Worm (Caenorhabditis elegans): ENCODE data around the gene col-160.

Gene col-160

ce11 chrV:13206514-13206913, 4.5 kb upstream of the col-160 start:
- no peak for TF ChIP-seq ztf-23 (GFP tag; IDR thresholded peaks at IDR 0.05)
- no peak for TF ChIP-seq flt-1 (GFP tag; IDR thresholded peaks at IDR 0.05)
- TF ChIP-seq T22C8.4 (GFP tag; IDR thresholded peaks at IDR 0.05) = no peak
- no peak for TF ChIP-seq cog-1 (tag; optimal IDR thresholded peaks at IDR 0.05)
- TF ChIP-seq med-1 (GFP tag; optimal IDR thresholded peaks at IDR 0.05; ENCODE audit: insufficient read depth) = no peak
- TF ChIP-seq tab-1 (GFP tag; IDR thresholded peaks at IDR 0.05) = no peak
- TF ChIP-seq ref-1 (GFP tag; conservative IDR thresholded peaks at IDR 0.05) = no peak
- no peak for TF ChIP-seq ztf-29 (GFP tag; IDR thresholded peaks at IDR 0.05)
- no peak for TF ChIP-seq klf-2 (GFP tag; conservative IDR thresholded peaks at IDR 0.05)

DNA sequence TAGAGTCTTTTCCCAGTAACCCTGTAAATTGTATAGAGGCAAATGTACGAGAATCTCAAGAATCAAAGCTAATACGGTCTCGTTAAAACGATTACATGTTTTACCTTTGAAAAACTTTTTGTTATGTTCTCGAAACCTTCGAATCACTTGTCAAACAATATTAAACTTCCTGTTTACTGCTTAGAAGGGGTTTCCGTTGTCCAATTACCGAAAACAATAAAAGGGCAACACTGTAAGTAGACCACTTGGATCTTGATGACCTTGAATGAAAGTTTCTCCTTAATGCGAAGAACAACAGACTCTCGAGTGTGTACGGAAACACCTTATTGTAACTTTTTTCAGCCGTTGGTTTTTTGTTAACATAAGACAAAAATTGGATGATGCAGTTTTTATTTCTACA, 1.4 kb downstream of the col-160 start:
- TF ChIP-seq ref-1 (GFP tag; conservative IDR thresholded peaks at IDR 0.05) = no peak
- TF ChIP-seq flt-1 (GFP tag; IDR thresholded peaks at IDR 0.05) = no peak
- TF ChIP-seq med-1 (GFP tag; optimal IDR thresholded peaks at IDR 0.05; ENCODE audit: insufficient read depth) = no peak
- no peak for TF ChIP-seq tab-1 (GFP tag; IDR thresholded peaks at IDR 0.05)
- TF ChIP-seq ztf-23 (GFP tag; IDR thresholded peaks at IDR 0.05) = no peak
- TF ChIP-seq ztf-29 (GFP tag; IDR thresholded peaks at IDR 0.05) = no peak
- TF ChIP-seq T22C8.4 (GFP tag; IDR thresholded peaks at IDR 0.05) = no peak
- no peak for TF ChIP-seq klf-2 (GFP tag; conservative IDR thresholded peaks at IDR 0.05)
- no peak for TF ChIP-seq cog-1 (tag; optimal IDR thresholded peaks at IDR 0.05)

DNA sequence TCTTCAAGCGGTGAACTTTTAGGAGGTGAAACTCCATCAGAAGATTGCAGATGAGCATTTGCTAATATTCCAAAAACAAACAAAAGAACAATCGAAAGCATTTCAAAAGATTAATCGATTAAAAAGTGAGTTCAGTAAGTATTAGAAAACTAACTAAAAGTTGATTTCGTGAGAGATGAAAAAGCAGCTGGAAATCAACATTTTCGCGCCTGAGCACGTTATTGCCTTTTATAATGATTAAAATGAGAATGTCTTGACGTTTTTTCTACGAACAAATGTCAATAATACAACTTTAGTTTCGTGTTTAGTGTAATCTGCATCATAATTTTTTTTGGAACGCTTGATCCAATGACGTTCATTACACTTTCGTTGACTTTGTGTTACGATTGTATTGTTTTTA, 4.2 kb downstream of the col-160 start, which contains the start of gene F57B1.9:
F57B1.9 (minus strand) TSS at position 101 of the 400 bp plus-strand sequence.
- TF ChIP-seq cog-1 (tag; optimal IDR thresholded peaks at IDR 0.05) (no peak), ztf-23 (GFP tag; IDR thresholded peaks at IDR 0.05) (no peak), klf-2 (GFP tag; conservative IDR thresholded peaks at IDR 0.05) (no peak), T22C8.4 (GFP tag; IDR thresholded peaks at IDR 0.05) (no peak), ztf-29 (GFP tag; IDR thresholded peaks at IDR 0.05) (no peak), ref-1 (GFP tag; conservative IDR thresholded peaks at IDR 0.05) (no peak), med-1 (GFP tag; optimal IDR thresholded peaks at IDR 0.05; ENCODE audit: insufficient read depth) (no peak)

- no peak for TF ChIP-seq ref-1 (GFP tag; conservative IDR thresholded peaks at IDR 0.05)
- TF ChIP-seq flt-1 (GFP tag; IDR thresholded peaks at IDR 0.05) = no peak
- no peak for TF ChIP-seq ztf-29 (GFP tag; IDR thresholded peaks at IDR 0.05)
- TF ChIP-seq cog-1 (tag; optimal IDR thresholded peaks at IDR 0.05) = no peak
- TF ChIP-seq med-1 (GFP tag; optimal IDR thresholded peaks at IDR 0.05; ENCODE audit: insufficient read depth) = no peak
- TF ChIP-seq ztf-23 (GFP tag; IDR thresholded peaks at IDR 0.05) = no peak
- no peak for TF ChIP-seq klf-2 (GFP tag; conservative IDR thresholded peaks at IDR 0.05)
- TF ChIP-seq T22C8.4 (GFP tag; IDR thresholded peaks at IDR 0.05) = no peak
- no peak for TF ChIP-seq tab-1 (GFP tag; IDR thresholded peaks at IDR 0.05)
Observed at ce11 chrV:13195548-13195947, 6.4 kb downstream of the col-160 start, which contains the start of gene F57B1.1. TSS of gene F57B1.1 (minus strand) at chrV:13195648.

- TF ChIP-seq tab-1 (GFP tag; IDR thresholded peaks at IDR 0.05) = no peak
- TF ChIP-seq ztf-29 (GFP tag; IDR thresholded peaks at IDR 0.05) = no peak
- no peak for TF ChIP-seq T22C8.4 (GFP tag; IDR thresholded peaks at IDR 0.05)
- no peak for TF ChIP-seq med-1 (GFP tag; optimal IDR thresholded peaks at IDR 0.05; ENCODE audit: insufficient read depth)
- no peak for TF ChIP-seq flt-1 (GFP tag; IDR thresholded peaks at IDR 0.05)
- TF ChIP-seq cog-1 (tag; optimal IDR thresholded peaks at IDR 0.05) = no peak
- TF ChIP-seq ref-1 (GFP tag; conservative IDR thresholded peaks at IDR 0.05) = no peak
- no peak for TF ChIP-seq klf-2 (GFP tag; conservative IDR thresholded peaks at IDR 0.05)
- TF ChIP-seq ztf-23 (GFP tag; IDR thresholded peaks at IDR 0.05) = no peak
Observed at ce11 chrV:13193488-13194042, 8.4 kb downstream of the col-160 start, which contains the start of gene sun-1. TSS of gene sun-1 (minus strand) at chrV:13193538.

DNA sequence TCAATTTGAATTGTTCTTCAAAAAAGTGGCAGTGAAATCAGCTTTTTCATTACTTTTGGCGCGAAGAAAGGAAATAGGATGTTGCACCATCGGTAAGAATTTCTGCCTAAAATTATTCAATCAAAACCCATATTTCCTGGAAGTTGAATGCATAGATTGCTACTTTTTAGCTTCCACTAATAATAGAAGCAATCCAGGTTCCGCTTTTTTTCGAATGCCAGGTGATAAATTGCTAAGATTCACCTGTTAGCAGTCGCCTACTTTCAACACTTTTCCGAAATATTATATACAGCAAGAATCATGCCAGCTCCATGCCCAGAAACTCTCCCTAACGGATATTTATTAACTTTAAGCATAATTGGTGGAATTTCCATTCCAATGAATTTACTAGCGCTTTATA, 16.6 kb downstream of the col-160 start, which contains the start of gene sri-6:
sri-6 (plus strand) TSS at position 301 of the 400 bp plus-strand sequence.
- TF ChIP-seq T22C8.4 (GFP tag; IDR thresholded peaks at IDR 0.05) (no peak), klf-2 (GFP tag; conservative IDR thresholded peaks at IDR 0.05) (no peak), tab-1 (GFP tag; IDR thresholded peaks at IDR 0.05) (no peak), ztf-29 (GFP tag; IDR thresholded peaks at IDR 0.05) (no peak), ref-1 (GFP tag; conservative IDR thresholded peaks at IDR 0.05) (no peak), ztf-23 (GFP tag; IDR thresholded peaks at IDR 0.05) (no peak), flt-1 (GFP tag; IDR thresholded peaks at IDR 0.05) (no peak), cog-1 (tag; optimal IDR thresholded peaks at IDR 0.05) (no peak), med-1 (GFP tag; optimal IDR thresholded peaks at IDR 0.05; ENCODE audit: insufficient read depth) (no peak)

ce11 chrV:13184137-13184536, 17.9 kb downstream of the col-160 start, which contains the start of gene T09E8.4:
TSS of gene T09E8.4 (minus strand) at chrV:13184237.
- TF ChIP-seq T22C8.4 (GFP tag; IDR thresholded peaks at IDR 0.05) (no peak), flt-1 (GFP tag; IDR thresholded peaks at IDR 0.05) (no peak), tab-1 (GFP tag; IDR thresholded peaks at IDR 0.05) (no peak), med-1 (GFP tag; optimal IDR thresholded peaks at IDR 0.05; ENCODE audit: insufficient read depth) (no peak), ztf-29 (GFP tag; IDR thresholded peaks at IDR 0.05) (no peak), klf-2 (GFP tag; conservative IDR thresholded peaks at IDR 0.05) (no peak), ref-1 (GFP tag; conservative IDR thresholded peaks at IDR 0.05) (no peak), cog-1 (tag; optimal IDR thresholded peaks at IDR 0.05) (no peak), ztf-23 (GFP tag; IDR thresholded peaks at IDR 0.05) (no peak)

DNA sequence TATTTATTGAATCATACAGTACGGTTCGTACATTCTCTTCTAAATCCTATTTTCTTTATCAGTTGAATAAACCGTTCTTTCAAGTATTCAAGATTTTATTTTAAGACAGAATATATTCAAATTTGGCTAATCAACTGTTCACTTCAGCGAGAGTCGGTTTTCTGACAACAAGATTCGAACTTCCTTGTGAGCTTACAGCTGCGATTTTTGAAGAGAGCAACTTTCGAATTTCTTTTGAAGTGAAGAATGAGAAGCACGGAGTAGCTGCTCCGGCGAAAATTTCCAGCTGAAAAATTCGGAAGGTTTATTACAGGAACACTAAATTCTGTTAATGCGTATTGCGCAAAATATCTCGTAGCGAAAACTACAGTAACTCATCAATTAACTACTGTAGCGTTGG, 20.5 kb downstream of the col-160 start:
- no peak for TF ChIP-seq T22C8.4 (GFP tag; IDR thresholded peaks at IDR 0.05)

ce11 chrV:13179986-13180591, 21.9 kb downstream of the col-160 start, which contains the start of gene cni-1:
TSS of gene cni-1 (plus strand) at chrV:13180330.
- no peak for TF ChIP-seq ztf-23 (GFP tag; IDR thresholded peaks at IDR 0.05)
- TF ChIP-seq cog-1 (tag; optimal IDR thresholded peaks at IDR 0.05) = no peak

ce11 chrV:13176814-13177213, 25.2 kb downstream of the col-160 start:
- TF ChIP-seq T22C8.4 (GFP tag; IDR thresholded peaks at IDR 0.05) = no peak
- TF ChIP-seq ztf-23 (GFP tag; IDR thresholded peaks at IDR 0.05) = no peak
- TF ChIP-seq tab-1 (GFP tag; IDR thresholded peaks at IDR 0.05) = no peak
- TF ChIP-seq ref-1 (GFP tag; conservative IDR thresholded peaks at IDR 0.05) = no peak
- TF ChIP-seq ztf-29 (GFP tag; IDR thresholded peaks at IDR 0.05) = no peak
- no peak for TF ChIP-seq klf-2 (GFP tag; conservative IDR thresholded peaks at IDR 0.05)
- TF ChIP-seq cog-1 (tag; optimal IDR thresholded peaks at IDR 0.05) = no peak
- TF ChIP-seq flt-1 (GFP tag; IDR thresholded peaks at IDR 0.05) = no peak
- no peak for TF ChIP-seq med-1 (GFP tag; optimal IDR thresholded peaks at IDR 0.05; ENCODE audit: insufficient read depth)

Measured in whole organism, midembryonic.